Worm (Caenorhabditis elegans) whole organism, L2 larva: ENCODE results near the gene R74.8.

Source experiments
- Y55F3AM.14 ChIP-seq: fragments of 200-800 bp; sonication (Bioruptor generic); optimal IDR thresholded peaks from 2 replicates; lab custom pipeline; 2018; ENCODE audit warnings: mild to moderate bottlenecking, missing genetic modification characterization, missing compliant biosample characterization
- ZK546.5 ChIP-seq: sonication (generic microtip); optimal IDR thresholded peaks from 2 replicates; lab custom pipeline; 2017; ENCODE audit warnings: missing biosample characterization, missing genetic modification characterization
- ceh-82 ChIP-seq: fragments of 150-350 bp; optimal IDR thresholded peaks from 2 replicates; lab custom pipeline; 2014; ENCODE audit warnings: missing biosample characterization, missing genetic modification characterization
- egl-27 ChIP-seq: sonication (generic microtip); optimal IDR thresholded peaks from 3 replicates; lab custom pipeline; 2017; ENCODE audit warnings: missing biosample characterization, missing genetic modification reagents, missing genetic modification characterization
- elt-3 ChIP-seq: sonication (generic microtip); optimal IDR thresholded peaks from 2 replicates; lab custom pipeline; 2017; ENCODE audit warnings: missing biosample characterization, missing genetic modification characterization
- lin-11 ChIP-seq: fragments of 150-350 bp; sonication (generic microtip); optimal IDR thresholded peaks from 2 replicates; lab custom pipeline; 2014; ENCODE audit warnings: missing biosample characterization, missing genetic modification characterization, inconsistent platforms, mixed read lengths
- lin-39 ChIP-seq: fragments of 150-350 bp; optimal IDR thresholded peaks from 2 replicates; lab custom pipeline; 2014; ENCODE audit warnings: missing biosample characterization, missing genetic modification reagents, missing genetic modification characterization
- mdl-1 ChIP-seq, 2 experiments: fragments of 150-350 bp in 1 of 2; sonication (generic microtip) in 1 of 2; optimal IDR thresholded peaks; 2 replicates each; lab custom pipeline; 2017; ENCODE audit warnings: missing biosample characterization in 2 of 2, missing genetic modification characterization in 2 of 2
- nhr-23 ChIP-seq: fragments of 150-350 bp; optimal IDR thresholded peaks from 2 replicates; lab custom pipeline; 2014; ENCODE audit warnings: missing biosample characterization, missing genetic modification reagents, missing genetic modification characterization
- nhr-237 ChIP-seq: fragments of 150-350 bp; optimal IDR thresholded peaks from 2 replicates; lab custom pipeline; 2014; ENCODE audit warnings: missing biosample characterization, missing genetic modification characterization
- skn-1 ChIP-seq: sonication (generic microtip); optimal IDR thresholded peaks from 2 replicates; lab custom pipeline; 2017; ENCODE audit warnings: missing biosample characterization, missing genetic modification characterization
- snpc-4 ChIP-seq: fragments of 150-350 bp; optimal IDR thresholded peaks from 2 replicates; lab custom pipeline; 2014; ENCODE audit warnings: missing biosample characterization, missing genetic modification characterization
- unc-62 ChIP-seq: fragments of 150-350 bp; optimal IDR thresholded peaks from 2 replicates; lab custom pipeline; 2014; ENCODE audit warnings: missing biosample characterization, missing genetic modification reagents, missing genetic modification characterization

- no peak for TF ChIP-seq nhr-237 (tag; lab: Kevin White, UChicago)
- no peak for TF ChIP-seq nhr-23 (tag; lab: Kevin White, UChicago)
- TF ChIP-seq elt-3 (tag; lab: Kevin White, UChicago) = no peak
- no peak for TF ChIP-seq Y55F3AM.14
- TF ChIP-seq lin-11 (tag; lab: Kevin White, UChicago) = no peak
- no peak for TF ChIP-seq unc-62 (GFP tag; lab: Kevin White, UChicago)
- no peak for TF ChIP-seq ZK546.5 (tag; lab: Kevin White, UChicago)
- TF ChIP-seq skn-1 = no peak
- no peak for TF ChIP-seq mdl-1 (tag; optimal IDR thresholded peaks at IDR 0.05; lab: Kevin White, UChicago)
- no peak for TF ChIP-seq lin-39 (tag; lab: Kevin White, UChicago)
- no peak for TF ChIP-seq snpc-4
- TF ChIP-seq egl-27 (tag; lab: Kevin White, UChicago) = no peak
- no peak for TF ChIP-seq ceh-82 (tag; lab: Kevin White, UChicago)
Observed at ce11 chrIII:4186751-4187309, 19.2 kb upstream of the R74.8 start, which contains the start of gene lars-1.
